Fruit fly (Drosophila melanogaster) whole organism, embryonic: ENCODE results near the gene Gycbeta100B.
A peak's percentile ranks its signal among the peaks of the same experiment; 100 is the strongest.

Experiments
- Abd-B ChIP-seq: fragments of 200-800 bp; sonication (Bioruptor generic); optimal IDR thresholded peaks from 2 replicates; lab custom pipeline; 2018; ENCODE audit warnings: missing biosample characterization, mild to moderate bottlenecking, missing genetic modification characterization, moderate library complexity
- C15 ChIP-seq: fragments of 200-800 bp; sonication (Bioruptor generic); IDR thresholded peaks from 3 replicates; pipeline ENCODE4 v1.3.6; 2022; ENCODE audit warnings: missing biosample characterization, missing genetic modification characterization
- CG12155 ChIP-seq: fragments of 200-800 bp; sonication (Bioruptor generic); optimal IDR thresholded peaks from 3 replicates; lab custom pipeline; 2016; ENCODE audit warnings: missing biosample characterization, missing genetic modification characterization
- CG13424 ChIP-seq: fragments of 200-800 bp; sonication (Bioruptor generic); optimal IDR thresholded peaks from 2 replicates; lab custom pipeline; 2019; ENCODE audit warnings: missing biosample characterization, mild to moderate bottlenecking, missing genetic modification characterization, moderate library complexity
- CG1602 ChIP-seq: fragments of 200-800 bp; sonication (Bioruptor generic); optimal IDR thresholded peaks from 3 replicates; lab custom pipeline; 2016; ENCODE audit warnings: missing biosample characterization, missing genetic modification characterization
- CG16779 ChIP-seq: fragments of 200-800 bp; sonication (Bioruptor generic); IDR thresholded peaks from 2 replicates; pipeline ENCODE4 v1.3.6; 2022; ENCODE audit warnings: missing biosample characterization, missing genetic modification characterization
- CG17385 ChIP-seq: fragments of 200-800 bp; sonication (Bioruptor generic); optimal IDR thresholded peaks from 3 replicates; lab custom pipeline; 2018; ENCODE audit warnings: missing biosample characterization, mild to moderate bottlenecking, missing genetic modification characterization
- CG1792 ChIP-seq: fragments of 200-800 bp; sonication (Bioruptor generic); optimal IDR thresholded peaks from 2 replicates; lab custom pipeline; 2016; ENCODE audit warnings: missing biosample characterization, missing genetic modification characterization
- CG18619 ChIP-seq: fragments of 200-800 bp; sonication (Bioruptor generic); optimal IDR thresholded peaks from 3 replicates; lab custom pipeline; 2017; ENCODE audit warnings: missing biosample characterization, mild to moderate bottlenecking, missing genetic modification characterization
- CG18764 ChIP-seq: fragments of 200-800 bp; sonication (Bioruptor generic); optimal IDR thresholded peaks from 3 replicates; lab custom pipeline; 2016; ENCODE audit warnings: missing biosample characterization, missing genetic modification characterization
- CG2199 ChIP-seq: fragments of 200-800 bp; sonication (Bioruptor generic); IDR thresholded peaks from 3 replicates; pipeline ENCODE4 v1.3.6; 2022; ENCODE audit warnings: missing biosample characterization, missing genetic modification characterization
- CG31365 ChIP-seq: fragments of 200-800 bp; sonication (Bioruptor generic); optimal IDR thresholded peaks from 2 replicates; lab custom pipeline; 2018; ENCODE audit warnings: missing biosample characterization, mild to moderate bottlenecking, missing genetic modification characterization
- CG3726 ChIP-seq: fragments of 200-800 bp; sonication (Bioruptor generic); IDR thresholded peaks from 3 replicates; pipeline ENCODE4, ENCODE4 v1.3.6; 2022; ENCODE audit warnings: missing biosample characterization, missing genetic modification characterization
- CG4282 ChIP-seq: fragments of 200-800 bp; sonication (Bioruptor generic); optimal IDR thresholded peaks from 2 replicates; lab custom pipeline; 2016; ENCODE audit warnings: missing biosample characterization, missing genetic modification characterization
- CG4820 ChIP-seq: fragments of 200-800 bp; sonication (Bioruptor generic); optimal IDR thresholded peaks from 3 replicates; lab custom pipeline; 2016; ENCODE audit warnings: missing biosample characterization, missing genetic modification characterization
- CG6765 ChIP-seq: fragments of 200-800 bp; sonication (Bioruptor generic); optimal IDR thresholded peaks from 3 replicates; lab custom pipeline; 2017; ENCODE audit warnings: missing biosample characterization, mild to moderate bottlenecking, missing genetic modification characterization
- CG6854 ChIP-seq: fragments of 200-800 bp; sonication (Bioruptor generic); optimal IDR thresholded peaks from 3 replicates; lab custom pipeline; 2017; ENCODE audit warnings: missing biosample characterization, mild to moderate bottlenecking, missing genetic modification characterization
- CG7963 ChIP-seq: fragments of 200-800 bp; sonication (Bioruptor generic); IDR thresholded peaks from 3 replicates; pipeline ENCODE4 v1.3.6; 2022; ENCODE audit warnings: missing biosample characterization, missing genetic modification characterization; ENCODE audit not compliant: partially characterized antibody
- CG8290 ChIP-seq, 3 experiments: fragments of 200-800 bp; sonication (Bioruptor generic); optimal IDR thresholded peaks; 2 replicates each; lab custom pipeline; 2016 to 2019; ENCODE audit warnings: missing biosample characterization in 3 of 3, missing genetic modification characterization in 3 of 3, mild to moderate bottlenecking in 2 of 3, moderate library complexity in 1 of 3
- CG8478 ChIP-seq: fragments of >200 bp; optimal IDR thresholded peaks from 2 replicates; lab custom pipeline; 2018
- CG9797 ChIP-seq: fragments of 200-800 bp; sonication (Bioruptor generic); optimal IDR thresholded peaks from 3 replicates; lab custom pipeline; 2018; ENCODE audit warnings: missing biosample characterization, mild to moderate bottlenecking, missing genetic modification characterization
- CkIIα-i1 ChIP-seq: fragments of 200-800 bp; sonication (Bioruptor generic); IDR thresholded peaks from 2 replicates; pipeline ENCODE4 v1.3.6; 2022; ENCODE audit warnings: missing biosample characterization, missing genetic modification characterization
- CrebB ChIP-seq: fragments of 200-800 bp; sonication (Bioruptor generic); optimal IDR thresholded peaks from 3 replicates; lab custom pipeline; 2018; ENCODE audit warnings: missing biosample characterization, mild to moderate bottlenecking, missing genetic modification characterization
- Fer2 ChIP-seq: fragments of 200-800 bp; sonication (Bioruptor generic); optimal IDR thresholded peaks from 2 replicates; lab custom pipeline; 2018; ENCODE audit warnings: missing biosample characterization, mild to moderate bottlenecking, missing genetic modification characterization, moderate library complexity
- Jarid2 ChIP-seq: fragments of 200-800 bp; sonication (Bioruptor generic); optimal IDR thresholded peaks from 3 replicates; lab custom pipeline; 2017; ENCODE audit warnings: mild to moderate bottlenecking, missing biosample characterization, missing genetic modification reagents, missing genetic modification characterization
- Nf-YB ChIP-seq: fragments of 200-800 bp; sonication (Bioruptor generic); optimal IDR thresholded peaks from 3 replicates; lab custom pipeline; 2019; ENCODE audit warnings: missing biosample characterization, mild to moderate bottlenecking, missing genetic modification characterization, moderate library complexity
- Rx ChIP-seq: fragments of 200-800 bp; sonication (Bioruptor generic); IDR thresholded peaks from 2 replicates; pipeline ENCODE4 v1.3.6; 2022; ENCODE audit warnings: missing biosample characterization, missing genetic modification characterization
- Spps ChIP-seq: fragments of 200-800 bp; sonication (Bioruptor generic); optimal IDR thresholded peaks from 2 replicates; lab custom pipeline; 2018; ENCODE audit warnings: missing biosample characterization, mild to moderate bottlenecking, missing genetic modification characterization
- Tbp ChIP-seq: fragments of >200 bp; optimal IDR thresholded peaks from 2 replicates; lab custom pipeline; 2018; ENCODE audit warnings: missing biosample characterization, missing genetic modification characterization
- Xbp1 ChIP-seq: fragments of 200-800 bp; sonication (Bioruptor generic); optimal IDR thresholded peaks from 3 replicates; lab custom pipeline; 2016; ENCODE audit warnings: missing biosample characterization, mild to moderate bottlenecking, missing genetic modification characterization
- bbx ChIP-seq: fragments of 200-800 bp; sonication (Bioruptor generic); IDR thresholded peaks from 2 replicates; pipeline ENCODE4 v1.3.6; 2022; ENCODE audit warnings: missing biosample characterization, missing genetic modification characterization; ENCODE audit not compliant: partially characterized antibody
- bigmax ChIP-seq: fragments of 200-800 bp; sonication (Bioruptor generic); optimal IDR thresholded peaks from 2 replicates; lab custom pipeline; 2018; ENCODE audit warnings: missing biosample characterization, mild to moderate bottlenecking, missing genetic modification characterization
- cad ChIP-seq: fragments of >200 bp; optimal IDR thresholded peaks from 2 replicates; lab custom pipeline; 2017; ENCODE audit warnings: missing biosample characterization, missing genetic modification characterization
- croc ChIP-seq: fragments of 200-800 bp; sonication (Bioruptor generic); conservative IDR thresholded peaks from 3 replicates; pipeline ENCODE4 v1.3.6; 2022; ENCODE audit warnings: missing biosample characterization, missing genetic modification characterization
- da ChIP-seq: fragments of 200-800 bp; sonication (Bioruptor generic); optimal IDR thresholded peaks from 2 replicates; lab custom pipeline; 2016; ENCODE audit warnings: missing biosample characterization, missing genetic modification characterization
- dpn ChIP-seq, 2 experiments: fragments of 200-800 bp; sonication (Bioruptor generic); optimal IDR thresholded peaks; 3 replicates each; lab custom pipeline; 2016; ENCODE audit warnings: missing biosample characterization in 2 of 2, missing genetic modification characterization in 2 of 2
- exex ChIP-seq: fragments of 200-800 bp; sonication (Bioruptor generic); optimal IDR thresholded peaks from 4 replicates; lab custom pipeline; 2018; ENCODE audit warnings: missing biosample characterization, mild to moderate bottlenecking, missing genetic modification characterization, moderate library complexity
- fd64A ChIP-seq: fragments of 200-800 bp; sonication (Bioruptor generic); optimal IDR thresholded peaks from 3 replicates; lab custom pipeline; 2018; ENCODE audit warnings: missing biosample characterization, mild to moderate bottlenecking, missing genetic modification characterization
- ftz-f1 ChIP-seq: fragments of 200-800 bp; sonication (Bioruptor generic); optimal IDR thresholded peaks from 2 replicates; lab custom pipeline; 2016; ENCODE audit warnings: missing biosample characterization, missing genetic modification characterization
- grau ChIP-seq: fragments of 200-800 bp; optimal IDR thresholded peaks from 3 replicates; lab custom pipeline; 2019; ENCODE audit warnings: missing biosample characterization, mild to moderate bottlenecking, missing genetic modification characterization, moderate library complexity
- ind ChIP-seq: fragments of 200-800 bp; sonication (Bioruptor generic); optimal IDR thresholded peaks from 3 replicates; lab custom pipeline; 2016; ENCODE audit warnings: missing biosample characterization, missing genetic modification characterization
- lilli ChIP-seq: fragments of 200-800 bp; sonication (Bioruptor generic); optimal IDR thresholded peaks from 3 replicates; lab custom pipeline; 2016; ENCODE audit warnings: missing biosample characterization, missing genetic modification characterization
- nmo ChIP-seq: fragments of 200-800 bp; sonication (Bioruptor generic); optimal IDR thresholded peaks from 2 replicates; lab custom pipeline; 2018; ENCODE audit warnings: missing biosample characterization, mild to moderate bottlenecking, missing genetic modification characterization, moderate library complexity
- otp ChIP-seq: fragments of 200-800 bp; sonication (Bioruptor generic); IDR thresholded peaks from 3 replicates; pipeline ENCODE4, ENCODE4 v1.3.6; 2022; ENCODE audit warnings: missing biosample characterization, missing genetic modification characterization
- pum ChIP-seq: fragments of 200-800 bp; sonication (Bioruptor generic); optimal IDR thresholded peaks from 2 replicates; lab custom pipeline; 2016; ENCODE audit warnings: missing biosample characterization, missing genetic modification characterization
- repo ChIP-seq: fragments of 200-800 bp; sonication (Bioruptor generic); optimal IDR thresholded peaks from 2 replicates; lab custom pipeline; 2016; ENCODE audit warnings: missing biosample characterization, missing genetic modification characterization
- row ChIP-seq: fragments of 200-800 bp; sonication (Bioruptor generic); IDR thresholded peaks from 3 replicates; pipeline ENCODE4 v1.3.6; 2022; ENCODE audit warnings: missing biosample characterization, missing genetic modification characterization
- stc ChIP-seq: fragments of 200-800 bp; sonication (Bioruptor generic); IDR thresholded peaks from 2 replicates; pipeline ENCODE4 v1.3.6; 2022; ENCODE audit warnings: missing biosample characterization, missing genetic modification characterization
- tio ChIP-seq: fragments of 200-800 bp; sonication (Bioruptor generic); optimal IDR thresholded peaks from 2 replicates; lab custom pipeline; 2017; ENCODE audit warnings: missing biosample characterization, missing genetic modification characterization, inconsistent platforms
- vfl ChIP-seq: fragments of 200-800 bp; sonication (Bioruptor generic); optimal IDR thresholded peaks from 2 replicates; lab custom pipeline; 2016; ENCODE audit warnings: missing biosample characterization, missing genetic modification characterization

Gene Gycbeta100B

DNA sequence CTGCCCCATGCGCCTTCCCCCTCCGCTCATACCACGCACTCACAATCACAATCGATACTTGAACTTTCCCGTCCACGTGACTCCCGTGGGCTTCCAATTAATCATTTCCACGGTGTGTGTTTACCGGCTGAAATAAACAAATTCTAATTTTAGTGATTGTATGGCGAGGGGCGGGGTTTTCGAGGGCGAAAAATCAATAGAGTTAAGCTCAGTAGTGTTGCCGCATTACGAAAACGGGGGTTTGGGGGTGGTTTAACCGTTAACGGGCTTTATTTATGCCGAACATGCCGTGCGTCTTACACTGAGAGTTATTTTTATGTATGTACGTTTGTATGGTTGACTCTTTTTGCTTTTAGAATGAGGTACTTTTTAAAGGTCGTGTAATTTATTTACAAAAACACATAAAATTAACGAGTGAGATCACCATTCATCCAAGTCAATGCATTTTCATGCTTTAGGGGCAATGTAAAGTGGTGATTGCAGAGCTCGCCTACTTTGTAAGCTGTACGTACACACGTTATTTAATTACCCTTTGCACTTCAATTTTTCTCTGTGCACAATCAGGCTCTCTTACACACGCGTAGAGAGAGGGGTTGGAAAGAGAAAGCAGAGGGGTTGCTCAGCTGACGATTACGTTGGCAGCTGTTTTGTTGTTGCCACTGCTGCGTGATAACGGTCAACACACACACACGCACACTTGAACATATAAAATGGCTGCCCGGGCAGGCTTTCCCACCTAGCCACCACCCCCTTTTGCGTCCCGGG, 88.1 kb downstream of the Gycbeta100B start (continued):
- TF ChIP-seq CG31365 (peak; percentile 53), croc (GFP tag; lab: Robert Waterston, UW) (peak; percentile 56; the same call in 2 of the 3 replicates), CG12155 (GFP tag; lab: Kevin White, UChicago) (peak; percentile 78), CG4820 (GFP tag; lab: Kevin White, UChicago) (peak; percentile 75), exex (peak; percentile 67), lilli (GFP tag; lab: Kevin White, UChicago) (peak; percentile 87), CG8478 (lab: Kevin White, UChicago) (no peak), CG6854 (peak; percentile 48), Tbp (GFP tag; lab: Kevin White, UChicago) (no peak), Abd-B (GFP tag; lab: Kevin White, UChicago) (peak; percentile 77), CG1602 (peak; percentile 73), nmo (GFP tag; lab: Kevin White, UChicago) (peak; percentile 86), CG4282 (GFP tag; lab: Kevin White, UChicago) (peak; percentile 44), CG18764 (peak; percentile 71), vfl (GFP tag; lab: Kevin White, UChicago) (peak; percentile 82), CG16779 (GFP tag; lab: Robert Waterston, UW) (no peak), Xbp1 (GFP tag; lab: Kevin White, UChicago) (peak; percentile 85), CkIIα-i1 (no peak), CG18619 (GFP tag; lab: Kevin White, UChicago) (peak; percentile 89), tio (no peak), CG6765 (GFP tag; lab: Kevin White, UChicago) (peak; percentile 79), CG9797 (GFP tag; lab: Kevin White, UChicago) (no peak), row (GFP tag; lab: Robert Waterston, UW) (no peak), stc (GFP tag; lab: Robert Waterston, UW) (no peak), bigmax (GFP tag; lab: Kevin White, UChicago) (no peak), fd64A (GFP tag; lab: Kevin White, UChicago) (peak; percentile 53), Nf-YB (GFP tag; lab: Kevin White, UChicago) (peak; percentile 66), grau (tag; lab: Kevin White, UChicago) (peak; percentile 89), da (GFP tag; lab: Kevin White, UChicago) (peak; percentile 41), CG7963 (GFP tag; lab: Robert Waterston, UW) (no peak), CG13424 (peak; percentile 90), repo (peak; percentile 76), bbx (GFP tag; lab: Robert Waterston, UW) (no peak), cad (GFP tag; lab: Kevin White, UChicago) (no peak), Spps (tag; lab: Kevin White, UChicago) (peak; percentile 65), ftz-f1 (no peak), ind (peak; percentile 85), pum (peak; percentile 83), Jarid2 (peak; percentile 12), Rx (no peak), CG3726 (GFP tag; lab: Robert Waterston, UW) (no peak), CG1792 (peak; percentile 65), CrebB (tag; lab: Kevin White, UChicago) (peak; percentile 76), C15 (no peak), CG8290 (GFP tag; optimal IDR thresholded peaks at IDR 0.05; lab: Kevin White, UChicago) (peak; percentile 57), CG8290 (tag; optimal IDR thresholded peaks at IDR 0.05; lab: Kevin White, UChicago) (peak in 1 of 2 experiments; percentile 81), CG2199 (GFP tag; lab: Robert Waterston, UW) (no peak), dpn (GFP tag; optimal IDR thresholded peaks at IDR 0.05; lab: Kevin White, UChicago) (peak; percentile 85 to 89), otp (GFP tag; lab: Robert Waterston, UW) (no peak), CG17385 (GFP tag; lab: Kevin White, UChicago) (peak; percentile 78), Fer2 (peak; percentile 65)
